Fruit fly (Drosophila melanogaster) whole organism, pupa: ENCODE results near the gene brm.
A peak's percentile ranks its signal among the peaks of the same experiment; 100 is the strongest.

Experiments used
- CG13204 ChIP-seq: fragments of 200-800 bp; sonication (Bioruptor generic); optimal IDR thresholded peaks from 2 replicates; lab custom pipeline; 2018; ENCODE audit warnings: missing biosample characterization, mild to moderate bottlenecking, missing genetic modification characterization, moderate library complexity
- CG32121 ChIP-seq: fragments of 200-800 bp; sonication (Bioruptor generic); IDR thresholded peaks from 2 replicates; pipeline ENCODE4 v1.3.6; 2022; ENCODE audit warnings: missing biosample characterization, missing genetic modification characterization
- CG8159 ChIP-seq: fragments of 200-800 bp; sonication (Bioruptor generic); optimal IDR thresholded peaks from 3 replicates; lab custom pipeline; 2018; ENCODE audit warnings: missing biosample characterization, mild to moderate bottlenecking, missing genetic modification characterization, moderate library complexity
- CG9948 ChIP-seq: fragments of 200-800 bp; sonication (Bioruptor generic); optimal IDR thresholded peaks from 2 replicates; lab custom pipeline; 2018; ENCODE audit warnings: missing biosample characterization, mild to moderate bottlenecking, missing genetic modification characterization, moderate library complexity
- D1 ChIP-seq: fragments of 200-800 bp; sonication (Bioruptor generic); optimal IDR thresholded peaks from 2 replicates; lab custom pipeline; 2018; ENCODE audit warnings: missing biosample characterization, mild to moderate bottlenecking, missing genetic modification characterization, moderate library complexity
- EcR ChIP-seq: fragments of 200-800 bp; sonication (Bioruptor generic); optimal IDR thresholded peaks from 3 replicates; lab custom pipeline; 2019; ENCODE audit warnings: missing biosample characterization, missing genetic modification characterization, mild to moderate bottlenecking, moderate library complexity, missing genetic modification reagents
- Pif1A ChIP-seq: fragments of 200-800 bp; sonication (Bioruptor generic); optimal IDR thresholded peaks from 3 replicates; lab custom pipeline; 2016; ENCODE audit warnings: missing biosample characterization, missing genetic modification characterization
- Pif1B ChIP-seq: fragments of 200-800 bp; sonication (Bioruptor generic); optimal IDR thresholded peaks from 3 replicates; lab custom pipeline; 2016; ENCODE audit warnings: missing biosample characterization, missing genetic modification characterization

- TF ChIP-seq Pif1B (GFP tag; lab: Kevin White, UChicago) (no peak), EcR (no peak), CG9948 (tag; lab: Kevin White, UChicago) (no peak), D1 (tag; lab: Kevin White, UChicago) (peak; percentile 73), Pif1A (GFP tag; lab: Kevin White, UChicago) (no peak), CG32121 (GFP tag; lab: Robert Waterston, UW) (no peak), CG13204 (GFP tag; lab: Kevin White, UChicago) (no peak), CG8159 (no peak)
These were observed 27.8 kb downstream of the brm start, which contains the start of the genes Pka-C3 and GXIVsPLA2 for dm6 chr3L:15954784-15955427.
